Worm (Caenorhabditis elegans) whole organism, late embryonic: Measurements from ENCODE around the gene rps-4.

Experiments used
- T23F11.4 ChIP-seq: fragments of 200-800 bp; sonication (Bioruptor generic); optimal IDR thresholded peaks from 2 replicates; lab custom pipeline; 2018; ENCODE audit warnings: mild to moderate bottlenecking, missing genetic modification characterization, missing compliant biosample characterization
- Y22D7AL.16 ChIP-seq: sonication (generic microtip); optimal IDR thresholded peaks from 2 replicates; lab custom pipeline; 2016; ENCODE audit warnings: missing genetic modification characterization, missing compliant biosample characterization
- ama-1 ChIP-seq: fragments of 150-350 bp; optimal IDR thresholded peaks from 2 replicates; lab custom pipeline; 2014
- ceh-31 ChIP-seq: sonication (generic microtip); optimal IDR thresholded peaks from 2 replicates; lab custom pipeline; 2016; ENCODE audit warnings: missing genetic modification characterization, missing compliant biosample characterization
- ets-4 ChIP-seq: sonication (generic microtip); optimal IDR thresholded peaks from 2 replicates; lab custom pipeline; 2016; ENCODE audit warnings: missing genetic modification characterization, missing compliant biosample characterization
- pha-4 ChIP-seq: fragments of 150-350 bp; optimal IDR thresholded peaks from 2 replicates; lab custom pipeline; 2018; ENCODE audit warnings: missing biosample characterization, missing genetic modification reagents, missing genetic modification characterization
- rnt-1 ChIP-seq: sonication (generic microtip); optimal IDR thresholded peaks from 2 replicates; lab custom pipeline; 2016; ENCODE audit warnings: missing genetic modification characterization, missing compliant biosample characterization
- sox-2 ChIP-seq: fragments of 200-800 bp; sonication (Bioruptor generic); IDR thresholded peaks from 2 replicates; pipeline ENCODE4 v1.3.6; 2022; ENCODE audit warnings: missing genetic modification reagents, missing genetic modification characterization, missing compliant biosample characterization

ce11 chrIV:7107893-7108292 is 23.4 kb upstream of the rps-4 start, which contains the start of gene ZC477.2:
- TF ChIP-seq ets-4 (tag; lab: Kevin White, UChicago), result no peak
- TF ChIP-seq T23F11.4 (GFP tag; lab: Kevin White, UChicago), result no peak
- no peak for TF ChIP-seq rnt-1
- no peak for TF ChIP-seq ama-1
- TF ChIP-seq pha-4 (tag; lab: Kevin White, UChicago), result no peak
- TF ChIP-seq ceh-31, result no peak
- no peak for TF ChIP-seq Y22D7AL.16 (tag; lab: Kevin White, UChicago)
- TF ChIP-seq sox-2 (GFP tag; lab: Robert Waterston, UW), result no peak
